Worm (Caenorhabditis elegans) whole organism, L3 larva: ENCODE results near the gene srh-62.

Source experiments
- aly-2 ChIP-seq: fragments of 150-350 bp; optimal IDR thresholded peaks from 2 replicates; lab custom pipeline; 2014; ENCODE audit warnings: missing biosample characterization, missing genetic modification characterization
- ceh-82 ChIP-seq: fragments of 150-350 bp; optimal IDR thresholded peaks from 2 replicates; lab custom pipeline; 2014; ENCODE audit warnings: missing biosample characterization, missing genetic modification characterization
- elt-1 ChIP-seq: fragments of 150-350 bp; optimal IDR thresholded peaks from 2 replicates; lab custom pipeline; 2014; ENCODE audit warnings: missing biosample characterization, missing genetic modification characterization
- lin-39 ChIP-seq: fragments of 150-350 bp; optimal IDR thresholded peaks from 2 replicates; lab custom pipeline; 2018; ENCODE audit warnings: missing biosample characterization, missing genetic modification reagents, missing genetic modification characterization
- mdl-1 ChIP-seq: fragments of 150-350 bp; optimal IDR thresholded peaks from 2 replicates; lab custom pipeline; 2014; ENCODE audit warnings: missing biosample characterization, missing genetic modification characterization
- nfya-1 ChIP-seq: sonication (generic microtip); optimal IDR thresholded peaks from 2 replicates; lab custom pipeline; 2017; ENCODE audit warnings: missing genetic modification characterization, mild to moderate bottlenecking, missing compliant biosample characterization, antibody characterized with exemption, moderate library complexity; ENCODE audit not compliant: insufficient read depth
- nhr-11 ChIP-seq: fragments of 150-350 bp; optimal IDR thresholded peaks from 2 replicates; lab custom pipeline; 2014; ENCODE audit warnings: missing biosample characterization, missing genetic modification characterization
- nhr-67 ChIP-seq: fragments of 150-350 bp; optimal IDR thresholded peaks from 2 replicates; lab custom pipeline; 2014; ENCODE audit warnings: missing biosample characterization, missing genetic modification characterization
- pqm-1 ChIP-seq: fragments of 150-350 bp; optimal IDR thresholded peaks from 2 replicates; lab custom pipeline; 2017; ENCODE audit warnings: missing biosample characterization, missing genetic modification characterization, inconsistent platforms
- snpc-4 ChIP-seq: fragments of 150-350 bp; optimal IDR thresholded peaks from 2 replicates; lab custom pipeline; 2014; ENCODE audit warnings: missing biosample characterization, missing genetic modification characterization
- tbx-2 ChIP-seq: sonication (generic microtip); optimal IDR thresholded peaks from 2 replicates; lab custom pipeline; 2016; ENCODE audit warnings: mild to moderate bottlenecking, missing genetic modification characterization, missing compliant biosample characterization
- zag-1 ChIP-seq: fragments of 150-350 bp; optimal IDR thresholded peaks from 2 replicates; lab custom pipeline; 2014; ENCODE audit warnings: missing biosample characterization, missing genetic modification characterization

DNA sequence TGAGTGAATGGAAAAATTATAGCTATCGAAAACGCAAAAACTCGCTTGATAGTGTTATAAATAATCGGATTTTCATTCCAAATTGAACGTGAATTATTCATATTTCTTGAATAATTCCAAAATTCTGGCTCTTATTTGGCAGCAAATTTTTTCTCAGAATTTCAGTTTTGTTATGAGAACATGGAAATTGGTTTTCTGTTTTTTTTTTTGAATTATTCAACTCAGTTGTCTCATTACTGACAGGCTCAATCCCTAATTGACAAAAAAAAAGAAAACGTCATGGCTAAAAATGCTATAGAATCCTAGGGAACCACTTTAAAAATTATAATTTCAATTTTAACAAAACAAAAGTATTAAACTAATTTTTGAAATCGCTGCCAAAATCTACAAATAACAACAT is 46.2 kb upstream of the srh-62 start, which contains the start of gene srh-35:
- TF ChIP-seq aly-2 (tag; lab: Kevin White, UChicago) = no peak
- no peak for TF ChIP-seq elt-1 (tag; lab: Kevin White, UChicago)
- TF ChIP-seq zag-1 (tag; lab: Kevin White, UChicago) = no peak
- TF ChIP-seq snpc-4 (tag; lab: Kevin White, UChicago) = no peak
- TF ChIP-seq pqm-1 (tag; lab: Kevin White, UChicago) = no peak
- no peak for TF ChIP-seq tbx-2
- no peak for TF ChIP-seq nhr-67 (tag; lab: Kevin White, UChicago)
- no peak for TF ChIP-seq nhr-11 (tag; lab: Kevin White, UChicago)
- TF ChIP-seq ceh-82 (tag; lab: Kevin White, UChicago) = no peak
- no peak for TF ChIP-seq mdl-1 (tag; lab: Kevin White, UChicago)
- no peak for TF ChIP-seq nfya-1 (tag; lab: Kevin White, UChicago)
- no peak for TF ChIP-seq lin-39 (tag; lab: Kevin White, UChicago)
